Fruit fly (Drosophila melanogaster): ENCODE measurements around the gene CG13050.

The CG13050 gene

DNA sequence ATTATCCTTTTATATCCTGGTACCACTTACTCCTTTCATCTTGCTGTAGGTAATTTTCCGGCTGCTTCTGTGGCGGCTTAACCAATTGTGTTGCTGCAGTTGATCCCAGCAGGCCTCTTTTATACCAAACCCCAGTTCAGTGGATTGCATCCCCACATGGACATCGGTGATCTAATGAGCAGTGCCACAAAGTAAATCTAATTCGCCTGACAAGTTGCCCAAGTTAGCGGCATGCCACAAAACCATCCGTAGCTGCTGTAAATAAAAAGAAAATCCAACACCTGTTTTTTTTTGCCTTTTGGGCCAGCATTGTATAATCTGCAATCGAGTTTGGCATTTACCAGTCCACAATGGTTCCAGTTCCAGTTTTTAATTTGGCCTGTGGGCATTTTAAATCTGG, at the start of gene CG13050:
Gene CG13050, minus strand, starts transcription at position 101 of the 400 bp plus-strand sequence.
- no peak for TF ChIP-seq CG8478 (optimal IDR thresholded peaks at IDR 0.05)
- TF ChIP-seq CTCF (optimal IDR thresholded peaks at IDR 0.05), result no peak

DNA sequence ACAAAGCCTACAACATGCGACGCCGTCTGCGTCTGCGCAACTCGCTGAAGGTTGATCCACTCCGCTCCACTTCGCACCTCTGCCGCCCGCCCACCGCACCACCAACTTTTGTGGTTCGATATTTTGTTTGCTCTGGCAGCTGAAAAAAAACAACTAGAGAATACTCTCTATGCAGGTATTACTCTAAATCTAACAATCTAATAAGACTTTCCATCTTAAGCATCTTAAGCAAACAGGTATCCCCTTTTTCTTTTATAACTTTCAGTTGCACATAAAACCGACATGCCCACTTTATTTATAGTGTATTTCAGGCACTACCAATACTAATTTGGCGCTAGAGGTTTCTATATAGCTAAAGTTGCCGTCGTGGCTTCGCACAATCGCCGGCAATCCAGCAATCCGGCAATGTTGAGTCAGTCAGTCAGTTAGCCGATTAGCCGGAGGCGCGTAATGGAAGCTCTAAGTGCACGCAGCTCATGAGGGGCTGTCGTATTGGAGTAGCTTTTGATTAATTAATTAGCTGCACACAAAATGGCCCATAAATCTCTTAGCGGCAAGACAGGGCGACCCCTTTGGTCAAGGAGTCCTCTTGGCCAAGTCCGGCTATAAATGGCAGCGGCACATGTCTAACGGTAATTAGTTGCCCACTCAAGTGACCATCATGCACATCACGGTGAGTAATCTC, 49.3 kb upstream of the CG13050 start, which contains the start of gene CG13058:
Gene CG13058, plus strand, starts transcription at position 635 of the 685 bp plus-strand sequence.
- TF ChIP-seq CG8478 (optimal IDR thresholded peaks at IDR 0.05) (no peak), CTCF (optimal IDR thresholded peaks at IDR 0.05) (no peak)

DNA sequence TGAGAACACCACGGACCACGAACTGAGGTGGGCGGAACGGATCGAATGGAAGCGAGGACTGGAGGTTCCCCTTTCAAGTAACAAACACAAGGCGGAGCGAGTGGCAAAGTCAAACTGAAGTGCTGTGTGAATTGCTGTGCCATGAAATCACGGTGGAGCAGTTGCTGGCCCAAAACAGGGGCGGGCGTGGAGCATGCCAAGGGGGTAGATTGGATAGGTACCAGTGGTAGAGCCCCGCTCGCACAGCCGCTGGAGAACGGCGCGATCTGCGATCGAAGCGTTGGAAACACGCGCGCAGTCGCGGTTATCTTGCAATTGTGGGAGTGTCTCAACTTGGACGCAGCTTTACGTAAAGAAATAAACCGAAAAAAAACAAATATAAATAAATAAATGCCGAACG, 48.7 kb upstream of the CG13050 start, which contains the start of gene CG13038:
Gene CG13038, minus strand, starts transcription at position 118 of the 400 bp plus-strand sequence.
- TF ChIP-seq CG8478 (optimal IDR thresholded peaks at IDR 0.05) (no peak), CTCF (optimal IDR thresholded peaks at IDR 0.05) (no peak)

DNA sequence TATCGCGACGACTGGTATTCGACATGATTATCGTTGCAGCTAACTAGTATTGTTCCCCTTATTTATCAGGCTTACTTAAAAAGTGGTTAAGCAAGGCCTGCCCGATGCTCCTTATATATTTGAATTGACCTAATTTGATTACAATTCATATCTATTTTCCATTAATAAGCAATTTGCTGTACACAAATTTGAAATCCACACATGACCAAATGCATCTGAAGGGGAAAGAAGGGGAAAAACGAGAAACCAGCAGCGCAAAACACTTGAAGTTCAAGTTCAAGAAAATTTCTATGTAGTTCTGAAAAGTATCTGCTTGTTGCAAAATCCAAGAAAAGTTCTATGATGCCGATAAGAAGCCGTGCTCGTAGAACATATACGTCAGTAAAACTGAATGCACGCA, 47.6 kb upstream of the CG13050 start, which contains the start of the genes CG13040 and CG13039:
Gene CG13040, minus strand, starts transcription at position 101 of the 400 bp plus-strand sequence.
Gene CG13039, minus strand, starts transcription at position 106 of the 400 bp plus-strand sequence.
- TF ChIP-seq CTCF (optimal IDR thresholded peaks at IDR 0.05) (no peak), CG8478 (optimal IDR thresholded peaks at IDR 0.05) (no peak)

DNA sequence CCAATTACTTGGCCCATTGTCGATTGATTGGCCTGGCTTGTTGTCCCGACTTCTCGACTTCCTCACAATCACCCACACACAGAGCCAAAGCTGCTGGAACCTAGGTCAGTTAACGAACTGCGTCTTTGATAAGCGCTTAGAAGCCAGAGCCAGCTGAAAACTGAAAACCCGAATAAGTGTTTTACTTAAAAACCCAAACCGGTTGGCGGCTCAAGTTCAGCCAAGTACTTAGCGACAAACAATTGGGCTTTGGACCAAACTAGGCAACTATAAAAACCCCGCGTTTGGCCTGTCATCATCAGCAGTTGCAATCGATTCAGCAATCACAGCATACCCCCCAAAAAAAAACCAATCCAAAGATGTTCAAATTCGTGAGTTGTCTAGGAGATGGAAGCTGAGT, 44.3 kb upstream of the CG13050 start, which contains the start of gene CG13059:
Gene CG13059, plus strand, starts transcription at position 301 of the 400 bp plus-strand sequence.
- TF ChIP-seq CG8478 (optimal IDR thresholded peaks at IDR 0.05) (no peak), CTCF (optimal IDR thresholded peaks at IDR 0.05) (no peak)

DNA sequence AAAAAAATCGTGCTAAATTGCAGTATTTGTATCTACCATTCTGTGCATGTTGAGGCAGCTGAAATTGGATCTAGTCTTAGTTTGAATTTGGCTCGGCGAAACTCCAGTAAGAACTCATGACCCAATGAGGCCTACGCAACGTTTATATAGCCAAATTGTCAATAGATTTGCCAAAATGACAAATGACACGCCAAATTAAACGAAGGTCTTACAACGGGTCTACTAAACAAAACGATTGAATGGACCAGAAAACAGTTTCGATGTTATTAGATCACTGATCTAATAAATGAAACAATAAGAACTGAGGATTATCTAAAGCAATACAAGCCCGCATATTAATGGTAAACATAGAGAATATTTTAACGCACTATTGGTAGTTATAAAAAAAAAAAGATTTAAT, 42.1 kb upstream of the CG13050 start, which contains the start of gene CG42718:
Gene CG42718, minus strand, starts transcription at position 101 of the 400 bp plus-strand sequence.
- TF ChIP-seq CTCF (optimal IDR thresholded peaks at IDR 0.05) (no peak), CG8478 (optimal IDR thresholded peaks at IDR 0.05) (no peak)

DNA sequence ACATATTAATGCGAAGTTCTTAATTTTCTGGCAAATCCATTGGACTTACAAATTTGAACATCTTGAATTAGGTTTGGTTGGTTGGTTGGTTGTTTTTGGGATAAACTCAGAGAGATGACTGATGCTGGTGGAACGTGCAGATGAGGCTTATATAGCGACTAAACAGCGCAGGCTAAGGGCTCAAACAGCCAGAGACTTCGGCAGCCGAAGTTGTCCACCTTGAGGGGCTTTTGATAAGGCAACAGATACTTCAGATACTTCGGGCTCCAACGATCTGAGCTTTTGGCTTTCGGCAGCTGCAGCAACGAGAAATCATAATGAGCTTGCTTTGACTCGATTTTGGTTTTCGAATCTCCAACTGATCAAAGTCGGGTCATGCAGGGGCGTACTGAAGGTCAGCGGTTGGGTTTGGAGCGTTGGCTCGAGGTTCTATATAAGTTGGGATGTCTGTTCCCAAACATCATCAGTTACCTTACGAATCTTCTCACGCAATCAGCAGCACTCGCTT, 40.4 kb upstream of the CG13050 start, which contains the start of the genes CG13041 and CG13060:
Gene CG13041, minus strand, starts transcription at position 128 of the 508 bp plus-strand sequence.
Gene CG13060, plus strand, starts transcription at position 458 of the 508 bp plus-strand sequence.
- TF ChIP-seq CTCF (optimal IDR thresholded peaks at IDR 0.05) (no peak), CG8478 (optimal IDR thresholded peaks at IDR 0.05) (no peak)

DNA sequence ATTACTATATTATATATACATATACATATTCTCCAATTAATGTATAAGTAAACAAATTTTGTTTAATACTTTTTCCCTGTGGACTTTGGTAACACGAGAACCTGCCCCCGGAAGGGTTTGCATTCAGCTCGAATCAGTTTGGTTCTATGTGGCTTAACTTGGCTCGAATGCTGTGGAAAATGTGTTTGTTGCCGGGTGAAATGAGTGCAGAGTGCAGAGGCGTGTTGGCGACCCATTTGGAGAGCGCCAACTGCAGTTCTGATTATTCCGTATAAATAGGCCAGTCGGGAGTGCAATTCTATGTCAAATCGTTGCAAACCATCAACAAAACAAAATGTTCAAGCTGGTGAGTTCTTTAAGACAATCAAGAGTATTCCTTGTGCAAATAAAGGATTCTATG, 38.7 kb upstream of the CG13050 start, which contains the start of gene Nplp3:
Gene Nplp3, plus strand, starts transcription at position 301 of the 400 bp plus-strand sequence.
- no peak for TF ChIP-seq CTCF (optimal IDR thresholded peaks at IDR 0.05)
- TF ChIP-seq CG8478 (optimal IDR thresholded peaks at IDR 0.05), result no peak

DNA sequence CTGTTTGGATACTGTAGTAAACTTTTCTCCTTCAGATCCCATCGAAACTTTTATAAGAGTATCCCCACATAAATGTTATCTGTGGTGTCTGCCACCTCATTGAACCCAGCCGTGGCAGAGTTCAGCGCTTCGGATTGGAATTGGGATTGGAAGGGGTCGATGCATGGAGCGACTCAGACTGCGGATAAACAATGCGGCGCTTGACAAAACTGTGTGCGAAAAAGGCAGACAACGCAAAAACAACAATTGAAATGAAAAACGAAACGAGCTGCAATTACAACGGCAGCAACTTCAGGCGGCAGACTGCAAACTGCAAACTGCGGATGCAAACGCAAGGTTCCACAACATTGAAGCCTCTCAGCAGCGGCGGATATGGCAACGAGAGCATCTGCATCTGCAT, 34.9 kb upstream of the CG13050 start, which contains the start of gene CG13062:
Gene CG13062, plus strand, starts transcription at position 301 of the 400 bp plus-strand sequence.
- TF ChIP-seq CTCF (optimal IDR thresholded peaks at IDR 0.05) (no peak), CG8478 (optimal IDR thresholded peaks at IDR 0.05) (no peak)

DNA sequence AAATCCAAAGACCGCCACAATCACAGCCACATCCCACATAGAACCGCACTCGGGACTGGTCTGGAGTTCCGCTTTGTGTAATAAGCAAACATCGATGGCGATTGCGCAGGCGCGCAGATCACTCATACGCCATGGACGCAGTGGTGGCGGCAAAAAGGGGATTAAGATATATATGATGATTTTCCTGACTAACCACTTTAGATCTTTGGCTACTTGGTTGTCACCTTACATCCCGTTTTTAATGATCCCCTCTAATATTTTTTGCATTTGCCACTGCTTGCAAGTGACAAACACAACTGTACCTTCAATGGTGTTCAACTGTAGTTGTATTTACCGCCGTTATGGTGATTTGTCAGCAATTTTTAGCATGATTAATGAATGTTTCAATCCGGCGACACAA, 30.9 kb upstream of the CG13050 start:
- no peak for TF ChIP-seq CTCF (optimal IDR thresholded peaks at IDR 0.05)
- no peak for TF ChIP-seq CG8478 (optimal IDR thresholded peaks at IDR 0.05)

DNA sequence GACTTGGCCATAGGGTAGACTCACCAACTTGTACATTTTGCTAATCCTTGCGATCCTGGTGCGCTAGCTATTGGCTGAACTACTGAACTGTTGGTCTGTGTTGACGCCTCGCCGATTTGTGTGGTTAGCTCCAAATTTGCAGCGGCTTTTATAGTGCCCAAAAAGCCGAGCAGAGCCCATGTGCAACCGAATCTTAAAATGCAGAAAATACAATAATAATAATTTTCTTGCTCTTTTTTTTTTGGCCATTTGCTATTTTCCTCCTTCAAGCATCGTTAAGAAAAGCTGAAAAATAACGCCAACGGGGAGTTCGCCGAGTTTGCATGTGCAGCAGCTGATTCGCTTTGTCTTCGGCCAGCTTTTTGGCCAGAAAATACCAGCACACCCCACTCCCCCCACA, 29.3 kb upstream of the CG13050 start, which contains the start of gene CG13042:
Gene CG13042, minus strand, starts transcription at position 101 of the 400 bp plus-strand sequence.
- TF ChIP-seq CTCF (optimal IDR thresholded peaks at IDR 0.05), result no peak
- no peak for TF ChIP-seq CG8478 (optimal IDR thresholded peaks at IDR 0.05)

DNA sequence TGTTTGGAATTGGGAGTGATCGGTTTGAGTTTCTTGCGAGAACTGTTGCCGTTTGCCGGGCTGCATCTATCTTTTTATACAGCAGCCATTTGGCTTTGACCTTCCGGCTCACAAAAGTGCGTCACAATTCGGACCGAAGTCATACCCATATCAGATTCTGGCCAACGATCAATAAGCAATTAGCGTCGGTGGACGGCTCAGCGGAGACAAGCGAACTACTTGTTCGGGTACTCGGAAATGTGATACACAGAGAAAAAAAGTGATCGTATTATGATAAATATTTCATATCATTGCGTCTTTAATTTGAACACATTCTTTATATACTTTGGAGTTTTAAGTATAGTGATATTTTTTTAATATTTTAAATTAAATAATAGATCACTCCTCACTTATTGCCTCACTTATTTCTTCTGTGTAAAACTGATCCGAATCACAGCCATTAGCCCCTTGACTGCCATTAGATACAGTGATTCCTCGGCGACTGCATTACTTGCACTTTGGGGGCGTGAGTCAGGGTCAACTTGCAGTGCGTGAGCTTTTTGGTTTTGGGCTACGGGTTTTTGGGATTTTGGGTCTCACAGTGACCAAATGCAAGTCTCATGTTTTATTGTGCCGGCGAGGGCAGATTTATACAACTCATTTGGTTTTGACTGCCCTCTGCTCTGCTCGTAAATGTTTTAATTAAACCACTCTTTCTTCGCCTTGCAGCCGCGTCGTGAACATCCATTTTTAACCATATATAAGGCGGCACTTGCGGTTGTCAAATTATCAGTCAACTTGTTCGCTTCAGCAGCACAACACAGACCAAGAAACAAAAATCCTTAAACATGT, 27.0 kb upstream of the CG13050 start, which contains the start of the genes CG13043 and CG13063:
Gene CG13043, minus strand, starts transcription at position 51 of the 831 bp plus-strand sequence.
Gene CG13063, plus strand, starts transcription at position 781 of the 831 bp plus-strand sequence.
- TF ChIP-seq CTCF (optimal IDR thresholded peaks at IDR 0.05), result no peak
- TF ChIP-seq CG8478 (optimal IDR thresholded peaks at IDR 0.05), result no peak

DNA sequence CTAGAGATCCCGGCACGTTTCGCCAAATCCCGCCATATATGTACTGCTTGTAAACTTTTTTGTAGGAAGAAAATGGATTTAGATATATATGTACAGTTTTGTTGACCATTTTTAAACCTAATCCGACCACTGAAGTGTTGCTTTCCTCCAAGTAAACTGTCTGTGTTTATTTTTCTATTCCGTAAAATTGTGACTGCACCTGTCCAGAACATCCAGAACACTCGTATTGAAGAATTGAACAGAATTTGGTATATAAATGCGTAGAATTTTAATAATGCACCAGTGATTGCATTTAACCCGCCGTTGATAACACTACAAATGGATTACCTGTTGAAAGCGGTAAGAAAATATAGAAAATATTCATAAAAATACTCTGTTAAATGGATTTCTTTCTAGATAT, 24.9 kb upstream of the CG13050 start, which contains the start of gene CG43249:
Gene CG43249, plus strand, starts transcription at position 301 of the 400 bp plus-strand sequence.
- TF ChIP-seq CTCF (optimal IDR thresholded peaks at IDR 0.05) (no peak), CG8478 (optimal IDR thresholded peaks at IDR 0.05) (no peak)

DNA sequence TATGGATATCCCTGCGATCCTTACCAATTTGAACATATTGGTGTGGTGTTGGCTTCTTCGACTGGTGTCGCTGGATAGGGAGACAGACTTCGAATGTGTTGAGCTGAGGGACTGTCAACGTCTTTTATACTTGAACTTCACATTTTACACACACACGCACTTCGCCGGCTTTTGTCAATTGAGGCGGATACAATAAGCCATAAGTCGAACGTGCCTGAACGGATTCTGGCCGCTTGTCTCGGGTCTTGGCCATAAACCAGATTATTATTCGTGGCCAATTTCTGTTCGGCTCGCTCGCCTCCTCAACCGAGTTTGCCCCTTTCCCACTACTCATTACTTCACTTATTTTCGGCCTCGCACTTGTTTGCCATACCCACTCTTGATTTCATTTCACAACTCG, 24.0 kb upstream of the CG13050 start, which contains the start of gene CG13044:
Gene CG13044, minus strand, starts transcription at position 101 of the 400 bp plus-strand sequence.
- TF ChIP-seq CTCF (optimal IDR thresholded peaks at IDR 0.05) (no peak), CG8478 (optimal IDR thresholded peaks at IDR 0.05) (no peak)
